Worm (Caenorhabditis elegans): ENCODE measurements around the gene C31E10.6.

The C31E10.6 gene

ce11 chrX:14002739-14003138 lies 6.6 kb downstream of the C31E10.6 start:
- TF ChIP-seq Y55F3AM.14 (GFP tag; optimal IDR thresholded peaks at IDR 0.05) (no peak), nhr-25 (tag; optimal IDR thresholded peaks at IDR 0.05) (no peak), ama-1 (optimal IDR thresholded peaks at IDR 0.05) (no peak), C34F6.9 (tag; optimal IDR thresholded peaks at IDR 0.05) (no peak), nhr-129 (tag; optimal IDR thresholded peaks at IDR 0.05) (no peak), ztf-11 (tag; optimal IDR thresholded peaks at IDR 0.05) (no peak), fos-1 (tag; optimal IDR thresholded peaks at IDR 0.05) (no peak), lin-13 (GFP tag; optimal IDR thresholded peaks at IDR 0.05) (no peak), nhr-10 (tag; optimal IDR thresholded peaks at IDR 0.05) (no peak), sma-9 (GFP tag; optimal IDR thresholded peaks at IDR 0.05) (no peak), sma-9 (tag; optimal IDR thresholded peaks at IDR 0.05) (no peak), nhr-23 (tag; optimal IDR thresholded peaks at IDR 0.05) (no peak)

ce11 chrX:14003538-14003937 lies 7.4 kb downstream of the C31E10.6 start:
- TF ChIP-seq sma-9 (GFP tag; optimal IDR thresholded peaks at IDR 0.05) (peak; percentile 16), sma-9 (tag; optimal IDR thresholded peaks at IDR 0.05) (no peak), C34F6.9 (tag; optimal IDR thresholded peaks at IDR 0.05) (no peak), sma-3 (GFP tag; optimal IDR thresholded peaks at IDR 0.05) (no peak), fos-1 (tag; optimal IDR thresholded peaks at IDR 0.05) (peak; percentile 47), nhr-237 (tag; optimal IDR thresholded peaks at IDR 0.05) (no peak)

ce11 chrX:14008130-14008529 lies 12.0 kb downstream of the C31E10.6 start:
- TF ChIP-seq nhr-12 (tag; optimal IDR thresholded peaks at IDR 0.05) = no peak
- TF ChIP-seq unc-39 (tag; optimal IDR thresholded peaks at IDR 0.05) = no peak
- TF ChIP-seq elt-3 (tag; optimal IDR thresholded peaks at IDR 0.05) = no peak
- TF ChIP-seq nhr-237 (tag; optimal IDR thresholded peaks at IDR 0.05) = no peak
- no peak for TF ChIP-seq mab-5 (tag; optimal IDR thresholded peaks at IDR 0.05)
- TF ChIP-seq egl-27 (tag; optimal IDR thresholded peaks at IDR 0.05) = no peak
- no peak for TF ChIP-seq nhr-23 (tag; optimal IDR thresholded peaks at IDR 0.05)

ce11 chrX:14012417-14012816 lies 16.3 kb downstream of the C31E10.6 start, which contains the start of gene tbc-19:
tbc-19 (minus strand) TSS chrX:14012517.
- no peak for TF ChIP-seq ceh-82 (tag; optimal IDR thresholded peaks at IDR 0.05)
- TF ChIP-seq mab-5 (tag; optimal IDR thresholded peaks at IDR 0.05) = no peak
- no peak for TF ChIP-seq elt-3 (tag; optimal IDR thresholded peaks at IDR 0.05)

- no peak for TF ChIP-seq mdl-1 (tag; optimal IDR thresholded peaks at IDR 0.05)
- no peak for TF ChIP-seq blmp-1 (tag; optimal IDR thresholded peaks at IDR 0.05; ENCODE audit: insufficient read depth)
- TF ChIP-seq ztf-1 (GFP tag; conservative IDR thresholded peaks at IDR 0.05) = no peak
- TF ChIP-seq sma-9 (GFP tag; optimal IDR thresholded peaks at IDR 0.05) = no peak
- TF ChIP-seq sma-9 (tag; optimal IDR thresholded peaks at IDR 0.05) = no peak
- TF ChIP-seq zag-1 (tag; optimal IDR thresholded peaks at IDR 0.05) = no peak
- TF ChIP-seq ceh-16 (tag; optimal IDR thresholded peaks at IDR 0.05) = no peak
- no peak for TF ChIP-seq elt-3 (tag; optimal IDR thresholded peaks at IDR 0.05)
Measured at ce11 chrX:14015366-14015765, 19.2 kb downstream of the C31E10.6 start, which contains the start of gene C04C11.25. C04C11.25 (minus strand) TSS chrX:14015466.

- TF ChIP-seq elt-3 (tag; optimal IDR thresholded peaks at IDR 0.05) = no peak
- TF ChIP-seq F13H6.1 (tag; optimal IDR thresholded peaks at IDR 0.05) = peak; percentile 79
- TF ChIP-seq nhr-10 (tag; optimal IDR thresholded peaks at IDR 0.05) = no peak
- TF ChIP-seq nhr-12 (tag; optimal IDR thresholded peaks at IDR 0.05) = no peak
- peak; percentile 87 for TF ChIP-seq unc-55 (GFP tag; optimal IDR thresholded peaks at IDR 0.05)
- TF ChIP-seq snpc-4 (tag; optimal IDR thresholded peaks at IDR 0.05) = peak; percentile 50
- peak; percentile 92 for TF ChIP-seq nhr-129 (tag; optimal IDR thresholded peaks at IDR 0.05)
- peak; percentile 8 for TF ChIP-seq blmp-1 (tag; optimal IDR thresholded peaks at IDR 0.05; ENCODE audit: insufficient read depth)
- TF ChIP-seq sem-4 (tag; optimal IDR thresholded peaks at IDR 0.05) = peak; percentile 53
- TF ChIP-seq lin-13 (GFP tag; optimal IDR thresholded peaks at IDR 0.05) = peak; percentile 76
- TF ChIP-seq ceh-82 (tag; optimal IDR thresholded peaks at IDR 0.05) = no peak
- no peak for TF ChIP-seq ztf-1 (GFP tag; conservative IDR thresholded peaks at IDR 0.05)
- peak; percentile 78 for TF ChIP-seq nhr-21 (tag; optimal IDR thresholded peaks at IDR 0.05)
- TF ChIP-seq lin-11 (tag; optimal IDR thresholded peaks at IDR 0.05) = peak; percentile 78
- peak; percentile 83 for TF ChIP-seq crh-2 (tag; optimal IDR thresholded peaks at IDR 0.05)
- TF ChIP-seq nhr-11 (tag; optimal IDR thresholded peaks at IDR 0.05) = peak; percentile 43
- TF ChIP-seq dmd-4 (tag; optimal IDR thresholded peaks at IDR 0.05) = no peak
- peak; percentile 67 for TF ChIP-seq ztf-4 (tag; optimal IDR thresholded peaks at IDR 0.05)
- TF ChIP-seq aly-2 (tag; optimal IDR thresholded peaks at IDR 0.05) = no peak
- TF ChIP-seq ztf-11 (tag; optimal IDR thresholded peaks at IDR 0.05) = no peak
- no peak for TF ChIP-seq unc-39 (tag; optimal IDR thresholded peaks at IDR 0.05)
- peak; percentile 10 for TF ChIP-seq nhr-25 (tag; optimal IDR thresholded peaks at IDR 0.05)
- no peak for TF ChIP-seq skn-1 (tag; optimal IDR thresholded peaks at IDR 0.05)
- no peak for TF ChIP-seq alr-1 (tag; optimal IDR thresholded peaks at IDR 0.05)
- peak; percentile 73 for TF ChIP-seq mab-5 (tag; optimal IDR thresholded peaks at IDR 0.05)
- peak; percentile 67 for TF ChIP-seq zag-1 (tag; optimal IDR thresholded peaks at IDR 0.05)
- TF ChIP-seq elt-1 (tag; optimal IDR thresholded peaks at IDR 0.05) = no peak
- TF ChIP-seq lsy-2 (tag; optimal IDR thresholded peaks at IDR 0.05) = peak in 1 of 2 experiments; percentile 41
- TF ChIP-seq Y55F3AM.14 (GFP tag; optimal IDR thresholded peaks at IDR 0.05) = peak; percentile 63
- TF ChIP-seq sma-3 (GFP tag; optimal IDR thresholded peaks at IDR 0.05) = peak; percentile 73
- peak; percentile 45 for TF ChIP-seq gmeb-1 (tag; optimal IDR thresholded peaks at IDR 0.05)
- no peak for TF ChIP-seq nhr-237 (tag; optimal IDR thresholded peaks at IDR 0.05)
- no peak for TF ChIP-seq ceh-16 (tag; optimal IDR thresholded peaks at IDR 0.05)
Measured at ce11 chrX:14015808-14016207, 19.7 kb downstream of the C31E10.6 start.
